Fruit fly (Drosophila melanogaster) whole organism, prepupa: ENCODE measurements around the gene Adck5.

ENCODE experiments used
- Blimp-1 ChIP-seq: fragments of 200-800 bp; sonication (Bioruptor generic); optimal IDR thresholded peaks from 3 replicates; lab custom pipeline; 2017; ENCODE audit warnings: missing biosample characterization, missing genetic modification characterization, mild to moderate bottlenecking, moderate library complexity, missing genetic modification reagents
- esn ChIP-seq: fragments of 200-800 bp; sonication (Bioruptor generic); optimal IDR thresholded peaks from 2 replicates; lab custom pipeline; 2016; ENCODE audit warnings: missing biosample characterization, mild to moderate bottlenecking, missing genetic modification characterization, moderate library complexity
- salr ChIP-seq, 2 experiments: fragments of 200-800 bp; sonication (Bioruptor generic); optimal IDR thresholded peaks; 3 replicates each; lab custom pipeline; 2016 to 2018; ENCODE audit warnings: missing biosample characterization in 2 of 2, missing genetic modification characterization in 2 of 2, mild to moderate bottlenecking in 1 of 2

DNA sequence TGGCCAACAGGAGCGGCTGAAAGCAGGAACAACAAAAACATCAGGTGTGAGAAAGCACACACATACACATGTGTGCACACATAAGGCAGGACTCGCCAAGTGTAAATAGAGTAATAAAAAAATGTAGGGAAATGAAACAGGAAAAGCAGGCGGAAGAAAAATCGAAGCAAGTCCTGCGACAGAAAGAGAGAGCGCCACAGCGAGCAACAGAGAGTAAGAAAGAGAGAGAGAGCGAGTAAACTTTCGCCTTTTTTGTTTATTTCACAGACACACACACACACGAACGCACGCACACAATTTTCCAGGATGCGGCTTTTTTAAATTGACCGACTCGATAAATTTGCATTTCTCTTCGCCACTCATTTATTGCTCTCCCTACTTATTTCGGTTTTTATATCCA is 27.2 kb downstream of the Adck5 start:
- TF ChIP-seq esn (GFP tag; lab: Kevin White, UChicago), result no peak
- no peak for TF ChIP-seq Blimp-1 (GFP tag; lab: Kevin White, UChicago)
- no peak for TF ChIP-seq salr (GFP tag; optimal IDR thresholded peaks at IDR 0.05; lab: Kevin White, UChicago)
